Fruit fly (Drosophila melanogaster) whole organism, prepupa: Measurements from ENCODE around the gene Lsd-1.

Experiments used
- Blimp-1 ChIP-seq: fragments of 200-800 bp; sonication (Bioruptor generic); optimal IDR thresholded peaks from 3 replicates; lab custom pipeline; 2017; ENCODE audit warnings: missing biosample characterization, missing genetic modification characterization, mild to moderate bottlenecking, moderate library complexity, missing genetic modification reagents
- CG11902 ChIP-seq: fragments of 200-800 bp; sonication (Bioruptor generic); optimal IDR thresholded peaks from 3 replicates; lab custom pipeline; 2016; ENCODE audit warnings: missing biosample characterization, missing genetic modification characterization
- CG34406 ChIP-seq: fragments of 200-800 bp; sonication (Bioruptor generic); optimal IDR thresholded peaks from 3 replicates; lab custom pipeline; 2016; ENCODE audit warnings: missing biosample characterization, missing genetic modification characterization
- CG3919 ChIP-seq: fragments of 200-800 bp; sonication (Bioruptor generic); optimal IDR thresholded peaks from 3 replicates; lab custom pipeline; 2016; ENCODE audit warnings: missing biosample characterization, missing genetic modification characterization
- CG4318 ChIP-seq: fragments of 200-800 bp; sonication (Bioruptor generic); optimal IDR thresholded peaks from 3 replicates; lab custom pipeline; 2017; ENCODE audit warnings: missing biosample characterization, mild to moderate bottlenecking, missing genetic modification characterization
- CG6276 ChIP-seq: fragments of 200-800 bp; sonication (Bioruptor generic); optimal IDR thresholded peaks from 2 replicates; lab custom pipeline; 2017; ENCODE audit warnings: missing biosample characterization, mild to moderate bottlenecking, missing genetic modification characterization
- CG8632 ChIP-seq: fragments of 200-800 bp; sonication (Bioruptor generic); optimal IDR thresholded peaks from 3 replicates; lab custom pipeline; 2016; ENCODE audit warnings: missing biosample characterization, missing genetic modification characterization
- Eip75B ChIP-seq: fragments of 200-800 bp; sonication (Bioruptor generic); optimal IDR thresholded peaks from 3 replicates; lab custom pipeline; 2016; ENCODE audit warnings: missing biosample characterization, missing genetic modification characterization
- Met ChIP-seq: fragments of 200-800 bp; sonication (Bioruptor generic); optimal IDR thresholded peaks from 3 replicates; lab custom pipeline; 2016; ENCODE audit warnings: missing biosample characterization, missing genetic modification characterization
- dac ChIP-seq: fragments of 200-800 bp; sonication (Bioruptor generic); optimal IDR thresholded peaks from 2 replicates; lab custom pipeline; 2017; ENCODE audit warnings: missing biosample characterization, mild to moderate bottlenecking, missing genetic modification characterization
- net ChIP-seq: fragments of 200-800 bp; sonication (Bioruptor generic); optimal IDR thresholded peaks from 3 replicates; lab custom pipeline; 2016; ENCODE audit warnings: missing biosample characterization, missing genetic modification characterization

DNA sequence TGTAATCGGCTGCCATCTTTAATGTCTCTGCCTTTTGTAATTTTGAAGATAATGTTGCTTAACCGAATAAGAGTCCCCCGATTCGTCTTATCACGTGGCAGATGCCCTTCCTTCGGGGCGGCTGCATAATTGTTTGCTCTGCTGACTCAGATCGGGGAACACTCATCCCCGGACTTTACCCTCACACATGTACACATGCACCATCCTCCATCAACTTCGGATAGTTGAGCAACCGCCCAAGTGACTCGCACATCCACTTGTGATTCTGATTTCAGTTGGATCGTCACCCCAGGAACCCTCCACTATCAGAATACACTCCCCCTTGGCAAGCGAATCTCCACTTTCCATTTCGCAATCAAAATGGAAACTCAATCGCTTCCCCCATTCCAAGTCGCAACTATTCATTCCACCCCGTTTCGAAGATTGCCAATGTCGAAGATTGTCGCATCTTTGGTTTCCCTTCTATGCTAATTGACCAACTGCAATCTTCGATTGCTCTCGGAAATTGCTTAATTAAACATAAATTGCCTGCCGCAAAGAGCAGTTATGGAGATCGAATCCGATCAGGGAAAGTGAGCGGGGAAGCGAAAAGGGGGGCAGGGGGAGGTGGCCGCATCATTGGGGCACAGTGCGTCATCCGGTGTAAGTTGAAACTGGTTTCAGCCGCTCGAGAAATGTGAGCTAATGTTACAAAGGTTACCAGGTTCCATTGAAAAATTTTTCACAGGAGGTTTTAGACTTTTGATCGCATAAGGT lies 21.4 kb downstream of the Lsd-1 start:
- TF ChIP-seq CG34406 (no peak), CG4318 (GFP tag; lab: Kevin White, UChicago) (no peak), Blimp-1 (GFP tag; lab: Kevin White, UChicago) (peak; percentile 91), net (GFP tag; lab: Kevin White, UChicago) (no peak), Eip75B (no peak), dac (no peak), CG11902 (no peak), CG3919 (GFP tag; lab: Kevin White, UChicago) (peak; percentile 16), Met (GFP tag; lab: Kevin White, UChicago) (no peak), CG8632 (GFP tag; lab: Kevin White, UChicago) (no peak), CG6276 (GFP tag; lab: Kevin White, UChicago) (peak; percentile 38)
